Fruit fly (Drosophila melanogaster) whole organism, adult: ENCODE results near the gene solo.

Source experiments
- CG5204 ChIP-seq: fragments of 200-800 bp; sonication (Bioruptor generic); optimal IDR thresholded peaks from 2 replicates; lab custom pipeline; 2016; ENCODE audit warnings: missing biosample characterization, missing genetic modification characterization
- Crg-1 ChIP-seq: fragments of 200-800 bp; sonication (Bioruptor generic); optimal IDR thresholded peaks from 2 replicates; lab custom pipeline; 2016; ENCODE audit warnings: missing biosample characterization, missing genetic modification characterization
- bab1 ChIP-seq: fragments of 200-800 bp; sonication (Bioruptor generic); optimal IDR thresholded peaks from 3 replicates; lab custom pipeline; 2019; ENCODE audit warnings: missing biosample characterization, mild to moderate bottlenecking, missing genetic modification characterization, moderate library complexity
- pad ChIP-seq: fragments of 200-800 bp; sonication (Bioruptor generic); optimal IDR thresholded peaks from 3 replicates; lab custom pipeline; 2017; ENCODE audit warnings: missing biosample characterization, missing genetic modification characterization, mild to moderate bottlenecking, moderate library complexity, missing genetic modification reagents
- toe ChIP-seq: fragments of 200-800 bp; sonication (Bioruptor generic); optimal IDR thresholded peaks from 2 replicates; lab custom pipeline; 2016; ENCODE audit warnings: missing biosample characterization, missing genetic modification characterization

dm6 chr2L:15013523-15013922, 47.9 kb upstream of the solo start:
- TF ChIP-seq pad (GFP tag; lab: Kevin White, UChicago) (no peak), bab1 (GFP tag; lab: Kevin White, UChicago) (no peak), CG5204 (GFP tag; lab: Kevin White, UChicago) (no peak), toe (no peak), Crg-1 (GFP tag; lab: Kevin White, UChicago) (no peak)
